Worm (Caenorhabditis elegans) whole organism, midembryonic: Measurements from ENCODE around the gene R10H10.7.

Source experiments
- T22C8.4 ChIP-seq: fragments of 200-800 bp; sonication (Bioruptor generic); IDR thresholded peaks from 2 replicates; pipeline ENCODE4 v1.3.6; 2022; ENCODE audit warnings: missing genetic modification characterization, missing compliant biosample characterization
- cog-1 ChIP-seq: sonication (generic microtip); optimal IDR thresholded peaks from 2 replicates; lab custom pipeline; 2016; ENCODE audit warnings: missing genetic modification characterization, missing compliant biosample characterization
- flt-1 ChIP-seq: fragments of 200-800 bp; sonication (Bioruptor generic); IDR thresholded peaks from 2 replicates; pipeline ENCODE4 v1.3.6; 2022; ENCODE audit warnings: missing genetic modification characterization, missing compliant biosample characterization
- klf-2 ChIP-seq: fragments of 200-800 bp; sonication (Bioruptor generic); conservative IDR thresholded peaks from 2 replicates; pipeline ENCODE4 v1.3.6; 2022; ENCODE audit warnings: missing genetic modification reagents, missing genetic modification characterization, missing compliant biosample characterization
- med-1 ChIP-seq: sonication (generic microtip); optimal IDR thresholded peaks from 2 replicates; lab custom pipeline; 2017; ENCODE audit warnings: missing genetic modification characterization, mild to moderate bottlenecking, missing compliant biosample characterization, antibody characterized with exemption, missing genetic modification reagents; ENCODE audit not compliant: insufficient read depth
- ref-1 ChIP-seq: fragments of 200-800 bp; sonication (Bioruptor generic); conservative IDR thresholded peaks from 2 replicates; pipeline ENCODE4 v1.3.6; 2022; ENCODE audit warnings: missing genetic modification reagents, missing genetic modification characterization, missing compliant biosample characterization
- tab-1 ChIP-seq: fragments of 200-800 bp; sonication (Bioruptor generic); IDR thresholded peaks from 2 replicates; pipeline ENCODE4 v1.3.6; 2022; ENCODE audit warnings: missing genetic modification characterization, missing compliant biosample characterization
- ztf-23 ChIP-seq: fragments of 200-800 bp; sonication (Bioruptor generic); IDR thresholded peaks from 2 replicates; pipeline ENCODE4 v1.3.6; 2022; ENCODE audit warnings: missing genetic modification reagents, missing genetic modification characterization, missing compliant biosample characterization
- ztf-29 ChIP-seq: fragments of 200-800 bp; sonication (Bioruptor generic); IDR thresholded peaks from 2 replicates; pipeline ENCODE4 v1.3.6; 2022; ENCODE audit warnings: missing genetic modification reagents, missing genetic modification characterization, missing compliant biosample characterization

ce11 chrIV:10442904-10443303, 29.2 kb upstream of the R10H10.7 start:
- TF ChIP-seq ztf-23 (no peak), klf-2 (no peak), T22C8.4 (GFP tag; lab: Robert Waterston, UW) (no peak), ztf-29 (GFP tag; lab: Robert Waterston, UW) (no peak), med-1 (GFP tag; lab: Kevin White, UChicago) (no peak), flt-1 (GFP tag; lab: Robert Waterston, UW) (no peak), ref-1 (GFP tag; lab: Robert Waterston, UW) (no peak), cog-1 (tag; lab: Kevin White, UChicago) (no peak), tab-1 (GFP tag; lab: Robert Waterston, UW) (no peak)
